Fruit fly (Drosophila melanogaster) whole organism, embryonic: Measurements from ENCODE around the gene CaBP1.

Experiments
- Aef1 ChIP-seq: fragments of 200-800 bp; sonication (Bioruptor generic); IDR thresholded peaks from 3 replicates; pipeline ENCODE4 v1.3.6; 2022; ENCODE audit warnings: missing biosample characterization, missing genetic modification characterization
- Antp ChIP-seq: fragments of 200-800 bp; sonication (Bioruptor generic); optimal IDR thresholded peaks from 3 replicates; lab custom pipeline; 2016; ENCODE audit warnings: missing biosample characterization, missing genetic modification characterization
- Awh ChIP-seq: fragments of 200-800 bp; sonication (Bioruptor generic); IDR thresholded peaks from 2 replicates; pipeline ENCODE4, ENCODE4 v1.3.6; 2022; ENCODE audit warnings: missing biosample characterization, missing genetic modification characterization
- Bteb2 ChIP-seq: fragments of 200-800 bp; sonication (Bioruptor generic); optimal IDR thresholded peaks from 2 replicates; lab custom pipeline; 2016; ENCODE audit warnings: missing biosample characterization, missing genetic modification characterization
- CG11093 ChIP-seq: fragments of 200-800 bp; sonication (Bioruptor generic); IDR thresholded peaks from 3 replicates; pipeline ENCODE4 v1.3.6; 2022; ENCODE audit warnings: missing biosample characterization, missing genetic modification characterization
- CG12299 ChIP-seq: fragments of 200-800 bp; sonication (Bioruptor generic); optimal IDR thresholded peaks from 2 replicates; lab custom pipeline; 2018; ENCODE audit warnings: missing biosample characterization, mild to moderate bottlenecking, missing genetic modification characterization
- CG12744 ChIP-seq: fragments of 200-800 bp; sonication (Bioruptor generic); optimal IDR thresholded peaks from 2 replicates; lab custom pipeline; 2016; ENCODE audit warnings: missing biosample characterization, missing genetic modification characterization
- CG13624 ChIP-seq: fragments of 200-800 bp; sonication (Bioruptor generic); optimal IDR thresholded peaks from 2 replicates; lab custom pipeline; 2016; ENCODE audit warnings: missing biosample characterization, missing genetic modification characterization
- CG15514 ChIP-seq: fragments of 200-800 bp; sonication (Bioruptor generic); optimal IDR thresholded peaks from 3 replicates; lab custom pipeline; 2017; ENCODE audit warnings: missing biosample characterization, missing genetic modification characterization, mild to moderate bottlenecking, moderate library complexity, missing genetic modification reagents
- CG2116 ChIP-seq: fragments of 200-800 bp; sonication (Bioruptor generic); optimal IDR thresholded peaks from 3 replicates; lab custom pipeline; 2018; ENCODE audit warnings: missing biosample characterization, mild to moderate bottlenecking, missing genetic modification characterization
- CG2199 ChIP-seq: fragments of 200-800 bp; sonication (Bioruptor generic); IDR thresholded peaks from 3 replicates; pipeline ENCODE4 v1.3.6; 2022; ENCODE audit warnings: missing biosample characterization, missing genetic modification characterization
- CG2875 ChIP-seq: fragments of 200-800 bp; sonication (Bioruptor generic); optimal IDR thresholded peaks from 2 replicates; lab custom pipeline; 2017; ENCODE audit warnings: missing biosample characterization, mild to moderate bottlenecking, missing genetic modification characterization, missing genetic modification reagents
- CG2889 ChIP-seq: fragments of 200-800 bp; sonication (Bioruptor generic); IDR thresholded peaks from 3 replicates; pipeline ENCODE4 v1.3.6; 2022; ENCODE audit warnings: missing biosample characterization, missing genetic modification characterization
- CG3838 ChIP-seq: fragments of 200-800 bp; sonication (Bioruptor generic); optimal IDR thresholded peaks from 3 replicates; lab custom pipeline; 2016; ENCODE audit warnings: missing biosample characterization, missing genetic modification characterization
- CG3847 ChIP-seq: fragments of 200-800 bp; sonication (Bioruptor generic); IDR thresholded peaks from 2 replicates; pipeline ENCODE4 v1.3.6; 2022; ENCODE audit warnings: missing biosample characterization, missing genetic modification characterization
- CG4854 ChIP-seq: fragments of 200-800 bp; sonication (Bioruptor generic); optimal IDR thresholded peaks from 2 replicates; lab custom pipeline; 2016; ENCODE audit warnings: missing biosample characterization, missing genetic modification characterization, inconsistent platforms
- CG7839 ChIP-seq: fragments of 200-800 bp; sonication (Bioruptor generic); optimal IDR thresholded peaks from 3 replicates; lab custom pipeline; 2018; ENCODE audit warnings: missing biosample characterization, mild to moderate bottlenecking, missing genetic modification characterization, moderate library complexity
- CG8944 ChIP-seq: fragments of 200-800 bp; sonication (Bioruptor generic); optimal IDR thresholded peaks from 3 replicates; lab custom pipeline; 2016; ENCODE audit warnings: missing biosample characterization, missing genetic modification characterization
- D19B ChIP-seq: fragments of 200-800 bp; sonication (Bioruptor generic); optimal IDR thresholded peaks from 2 replicates; lab custom pipeline; 2017; ENCODE audit warnings: missing biosample characterization, mild to moderate bottlenecking, missing genetic modification characterization
- Dbx ChIP-seq: fragments of 200-800 bp; sonication (Bioruptor generic); IDR thresholded peaks from 3 replicates; pipeline ENCODE4 v1.3.6; 2022; ENCODE audit warnings: missing biosample characterization, missing genetic modification characterization
- Ets65A ChIP-seq: fragments of 200-800 bp; sonication (Bioruptor generic); peaks from one replicate; lab custom pipeline; 2016; ENCODE audit warnings: missing biosample characterization, missing genetic modification characterization
- Gug ChIP-seq: fragments of 200-800 bp; sonication (Bioruptor generic); IDR thresholded peaks from 4 replicates; pipeline ENCODE4 v1.3.6; 2022; ENCODE audit warnings: missing biosample characterization, missing genetic modification characterization
- H15 ChIP-seq: fragments of 200-800 bp; sonication (Bioruptor generic); IDR thresholded peaks from 3 replicates; pipeline ENCODE4 v1.3.6; 2022; ENCODE audit warnings: missing biosample characterization, missing genetic modification characterization
- HmgZ ChIP-seq: fragments of 200-800 bp; sonication (Bioruptor generic); optimal IDR thresholded peaks from 2 replicates; lab custom pipeline; 2018; ENCODE audit warnings: missing biosample characterization, mild to moderate bottlenecking, missing genetic modification characterization
- Hr39 ChIP-seq: fragments of >200 bp; optimal IDR thresholded peaks from 2 replicates; lab custom pipeline; 2017
- Kr ChIP-seq: fragments of 200-800 bp; sonication (Bioruptor generic); optimal IDR thresholded peaks from 2 replicates; lab custom pipeline; 2017; ENCODE audit warnings: missing biosample characterization, mild to moderate bottlenecking, missing genetic modification characterization
- MBD-R2 ChIP-seq: fragments of 200-800 bp; sonication (Bioruptor generic); IDR thresholded peaks from 2 replicates; pipeline ENCODE4 v1.3.6; 2022; ENCODE audit warnings: missing biosample characterization, missing genetic modification characterization
- Meics ChIP-seq: fragments of 200-800 bp; sonication (Bioruptor generic); optimal IDR thresholded peaks from 2 replicates; lab custom pipeline; 2017; ENCODE audit warnings: missing biosample characterization, mild to moderate bottlenecking, missing genetic modification characterization
- Rfx ChIP-seq: fragments of 200-800 bp; sonication (Bioruptor generic); IDR thresholded peaks from 2 replicates; pipeline ENCODE4 v1.3.6; 2022; ENCODE audit warnings: missing biosample characterization, missing genetic modification characterization
- Scr ChIP-seq: fragments of 200-800 bp; sonication (Bioruptor generic); IDR thresholded peaks from 2 replicates; pipeline ENCODE4 v1.3.6; 2022; ENCODE audit warnings: missing biosample characterization, missing genetic modification characterization; ENCODE audit not compliant: partially characterized antibody
- Ssrp ChIP-seq: fragments of 200-800 bp; sonication (Bioruptor generic); optimal IDR thresholded peaks from 2 replicates; lab custom pipeline; 2018; ENCODE audit warnings: missing biosample characterization, mild to moderate bottlenecking, missing genetic modification characterization, moderate library complexity
- ase ChIP-seq: fragments of 200-800 bp; sonication (Bioruptor generic); IDR thresholded peaks from 3 replicates; pipeline ENCODE4 v1.3.6; 2022; ENCODE audit warnings: missing biosample characterization, missing genetic modification characterization
- corto ChIP-seq: fragments of 200-800 bp; sonication (Bioruptor generic); optimal IDR thresholded peaks from 2 replicates; lab custom pipeline; 2016; ENCODE audit warnings: missing biosample characterization, mild to moderate bottlenecking, missing genetic modification characterization, moderate library complexity
- crp ChIP-seq, 2 experiments: fragments of 200-800 bp; sonication (Bioruptor generic); optimal IDR thresholded peaks; 2 replicates in 1 of 2; 3 replicates in 1 of 2; lab custom pipeline; 2017; ENCODE audit warnings: missing biosample characterization in 2 of 2, missing genetic modification characterization in 2 of 2, mild to moderate bottlenecking in 1 of 2, moderate library complexity in 1 of 2
- cwo ChIP-seq: fragments of 200-800 bp; sonication (Bioruptor generic); optimal IDR thresholded peaks from 3 replicates; lab custom pipeline; 2017; ENCODE audit warnings: missing biosample characterization, missing genetic modification characterization, mild to moderate bottlenecking, moderate library complexity, missing genetic modification reagents
- gsb-n ChIP-seq: fragments of 200-800 bp; sonication (Bioruptor generic); optimal IDR thresholded peaks from 3 replicates; lab custom pipeline; 2018; ENCODE audit warnings: missing biosample characterization, mild to moderate bottlenecking, missing genetic modification characterization
- h ChIP-seq: fragments of >200 bp; optimal IDR thresholded peaks from 2 replicates; lab custom pipeline; 2017
- insv ChIP-seq, 2 experiments: fragments of 200-800 bp; sonication (Bioruptor generic); optimal IDR thresholded peaks; 3 replicates each; lab custom pipeline; 2016 to 2018; ENCODE audit warnings: missing biosample characterization in 2 of 2, missing genetic modification characterization in 2 of 2
- luna ChIP-seq: fragments of 200-800 bp; sonication (Bioruptor generic); optimal IDR thresholded peaks from 2 replicates; lab custom pipeline; 2016; ENCODE audit warnings: missing biosample characterization, missing genetic modification characterization
- nmo ChIP-seq: fragments of 200-800 bp; sonication (Bioruptor generic); optimal IDR thresholded peaks from 2 replicates; lab custom pipeline; 2018; ENCODE audit warnings: missing biosample characterization, mild to moderate bottlenecking, missing genetic modification characterization, moderate library complexity
- odd ChIP-seq: fragments of 200-800 bp; sonication (Bioruptor generic); optimal IDR thresholded peaks from 2 replicates; lab custom pipeline; 2017; ENCODE audit warnings: missing biosample characterization, mild to moderate bottlenecking, missing genetic modification characterization
- pho ChIP-seq: fragments of 200-800 bp; sonication (Bioruptor generic); optimal IDR thresholded peaks from 2 replicates; lab custom pipeline; 2016; ENCODE audit warnings: missing biosample characterization, missing genetic modification characterization
- pum ChIP-seq: fragments of 200-800 bp; sonication (Bioruptor generic); optimal IDR thresholded peaks from 2 replicates; lab custom pipeline; 2016; ENCODE audit warnings: missing biosample characterization, missing genetic modification characterization
- shn ChIP-seq: fragments of 200-800 bp; sonication (Bioruptor generic); optimal IDR thresholded peaks from 3 replicates; lab custom pipeline; 2016; ENCODE audit warnings: missing biosample characterization, missing genetic modification characterization
- sima ChIP-seq: fragments of 200-800 bp; sonication (Bioruptor generic); optimal IDR thresholded peaks from 2 replicates; lab custom pipeline; 2016; ENCODE audit warnings: missing biosample characterization, missing genetic modification characterization
- slbo ChIP-seq: fragments of 200-800 bp; sonication (Bioruptor generic); IDR thresholded peaks from 2 replicates; pipeline ENCODE4 v1.3.6; 2022; ENCODE audit warnings: missing biosample characterization, missing genetic modification characterization
- slou ChIP-seq: fragments of 200-800 bp; sonication (Bioruptor generic); optimal IDR thresholded peaks from 3 replicates; lab custom pipeline; 2016; ENCODE audit warnings: missing biosample characterization, missing genetic modification characterization
- sug ChIP-seq: fragments of 200-800 bp; optimal IDR thresholded peaks from 2 replicates; lab custom pipeline; 2019; ENCODE audit warnings: missing biosample characterization, mild to moderate bottlenecking, missing genetic modification characterization, moderate library complexity
- tio ChIP-seq: fragments of 200-800 bp; sonication (Bioruptor generic); optimal IDR thresholded peaks from 2 replicates; lab custom pipeline; 2017; ENCODE audit warnings: missing biosample characterization, missing genetic modification characterization, inconsistent platforms
- unpg ChIP-seq: fragments of 200-800 bp; sonication (Bioruptor generic); optimal IDR thresholded peaks from 3 replicates; lab custom pipeline; 2018; ENCODE audit warnings: missing biosample characterization, mild to moderate bottlenecking, missing genetic modification characterization, moderate library complexity
- wek ChIP-seq: fragments of 200-800 bp; sonication (Bioruptor generic); optimal IDR thresholded peaks from 3 replicates; lab custom pipeline; 2018; ENCODE audit warnings: missing biosample characterization, mild to moderate bottlenecking, missing genetic modification characterization, moderate library complexity
- yki ChIP-seq: fragments of >200 bp; optimal IDR thresholded peaks from 3 replicates; lab custom pipeline; 2018

The CaBP1 gene

dm6 chr2L:16350160-16350633 is 6.3 kb downstream of the CaBP1 start (continued):
- TF ChIP-seq slou (GFP tag; lab: Kevin White, UChicago) (peak; percentile 74), yki (lab: Kevin White, UChicago) (no peak), CG12299 (tag; lab: Kevin White, UChicago) (no peak), Awh (GFP tag; lab: Robert Waterston, UW) (peak; percentile 69), CG11093 (GFP tag; lab: Robert Waterston, UW) (peak; percentile 51; the same call in 2 of the 3 replicates), cwo (GFP tag; lab: Kevin White, UChicago) (peak; percentile 58), h (no peak), CG7839 (peak; percentile 78), CG2199 (GFP tag; lab: Robert Waterston, UW) (peak; percentile 86), Hr39 (lab: Kevin White, UChicago) (no peak), Scr (GFP tag; lab: Robert Waterston, UW) (0 out of 2 replicates have a peak, but pooled peaks have one; percentile 57), Aef1 (peak; percentile 80), Ssrp (tag; lab: Kevin White, UChicago) (peak; percentile 77), Meics (GFP tag; lab: Kevin White, UChicago) (peak; percentile 79), slbo (GFP tag; lab: Robert Waterston, UW) (peak; percentile 91), crp (GFP tag; optimal IDR thresholded peaks at IDR 0.05; lab: Kevin White, UChicago) (peak in 1 of 2 experiments; percentile 79), CG13624 (GFP tag; lab: Kevin White, UChicago) (peak; percentile 55), nmo (GFP tag; lab: Kevin White, UChicago) (peak; percentile 78), gsb-n (tag; lab: Kevin White, UChicago) (no peak), sima (GFP tag; lab: Kevin White, UChicago) (no peak), pho (GFP tag; lab: Kevin White, UChicago) (peak; percentile 73), wek (GFP tag; lab: Kevin White, UChicago) (no peak), CG15514 (GFP tag; lab: Kevin White, UChicago) (peak; percentile 60), Rfx (GFP tag; lab: Robert Waterston, UW) (peak; percentile 86), tio (GFP tag; lab: Kevin White, UChicago) (peak; percentile 65), Kr (GFP tag; lab: Kevin White, UChicago) (no peak), CG2116 (GFP tag; lab: Kevin White, UChicago) (peak; percentile 70), CG2889 (peak; percentile 71; the same call in 2 of the 3 replicates), Bteb2 (GFP tag; lab: Kevin White, UChicago) (peak; percentile 27), CG3838 (no peak), HmgZ (tag; lab: Kevin White, UChicago) (peak; percentile 73), Antp (GFP tag; lab: Kevin White, UChicago) (peak; percentile 74), CG4854 (GFP tag; lab: Kevin White, UChicago) (no peak), ase (GFP tag; lab: Robert Waterston, UW) (peak; percentile 75; the same call in 2 of the 3 replicates), shn (peak; percentile 66), CG2875 (no peak), H15 (peak; percentile 74), insv (GFP tag; optimal IDR thresholded peaks at IDR 0.05; lab: Kevin White, UChicago) (peak in 1 of 2 experiments; percentile 4), D19B (GFP tag; lab: Kevin White, UChicago) (peak; percentile 52), sug (no peak), unpg (GFP tag; lab: Kevin White, UChicago) (no peak), corto (GFP tag; lab: Kevin White, UChicago) (no peak), Dbx (GFP tag; lab: Robert Waterston, UW) (peak; percentile 84; the same call in 2 of the 3 replicates), Ets65A (GFP tag; lab: Kevin White, UChicago) (peak; percentile 97), odd (GFP tag; lab: Kevin White, UChicago) (no peak), CG8944 (GFP tag; lab: Kevin White, UChicago) (peak; percentile 64), luna (GFP tag; lab: Kevin White, UChicago) (no peak), pum (GFP tag; lab: Kevin White, UChicago) (peak; percentile 53), CG3847 (GFP tag; lab: Robert Waterston, UW) (peak; percentile 90), MBD-R2 (GFP tag; lab: Robert Waterston, UW) (peak; percentile 77), Gug (GFP tag; lab: Robert Waterston, UW) (peak; percentile 78; the same call in 2 of the 4 replicates), CG12744 (no peak)
